Worm (Caenorhabditis elegans) whole organism, L4 larva: Measurements from ENCODE around the gene luc-7L.
A peak's percentile ranks its signal among the peaks of the same experiment; 100 is the strongest.

Experiments
- Y105C5A.15 ChIP-seq: fragments of 200-800 bp; sonication (Bioruptor generic); IDR thresholded peaks from 2 replicates; pipeline ENCODE4 v1.3.6; 2022; ENCODE audit warnings: missing genetic modification characterization, missing compliant biosample characterization
- ZK546.5 ChIP-seq, 2 experiments: sonication (generic microtip); optimal IDR thresholded peaks; 2 replicates each; lab custom pipeline; 2017; ENCODE audit warnings: missing biosample characterization in 2 of 2, missing genetic modification characterization in 2 of 2
- ces-1 ChIP-seq: fragments of 150-350 bp; sonication (generic microtip); optimal IDR thresholded peaks from 4 replicates; lab custom pipeline; 2014; ENCODE audit warnings: missing biosample characterization, missing genetic modification reagents, missing genetic modification characterization
- hlh-30 ChIP-seq: sonication (generic microtip); optimal IDR thresholded peaks from 2 replicates; lab custom pipeline; 2017; ENCODE audit warnings: antibody characterized with exemption, mild to moderate bottlenecking, missing genetic modification characterization, missing compliant biosample characterization; ENCODE audit not compliant: insufficient read depth
- lin-15B ChIP-seq: fragments of 150-350 bp; sonication (generic microtip); optimal IDR thresholded peaks from 3 replicates; lab custom pipeline; 2014; ENCODE audit warnings: missing biosample characterization, missing genetic modification characterization
- lir-3 ChIP-seq: sonication (generic microtip); optimal IDR thresholded peaks from 2 replicates; lab custom pipeline; 2016; ENCODE audit warnings: mild to moderate bottlenecking, missing genetic modification characterization, missing compliant biosample characterization
- mdl-1 ChIP-seq, 2 experiments: fragments of 150-350 bp in 1 of 2; sonication (generic microtip) in 1 of 2; optimal IDR thresholded peaks; 2 replicates each; lab custom pipeline; 2014 to 2017; ENCODE audit warnings: missing biosample characterization in 2 of 2, missing genetic modification characterization in 2 of 2
- nhr-237 ChIP-seq: sonication (generic microtip); optimal IDR thresholded peaks from 2 replicates; lab custom pipeline; 2017; ENCODE audit warnings: missing biosample characterization, missing genetic modification characterization
- nhr-77 ChIP-seq: fragments of 150-350 bp; optimal IDR thresholded peaks from 2 replicates; lab custom pipeline; 2014; ENCODE audit warnings: missing biosample characterization, missing genetic modification characterization
- unc-39 ChIP-seq: sonication (generic microtip); optimal IDR thresholded peaks from 2 replicates; lab custom pipeline; 2017; ENCODE audit warnings: missing biosample characterization, missing genetic modification characterization
- unc-62 ChIP-seq, 3 experiments: fragments of 150-350 bp in 1 of 3; sonication (generic microtip); optimal IDR thresholded peaks in 2 of 3; peaks in 1 of 3; 1 replicate in 1 of 3; 2 replicates in 2 of 3; lab custom pipeline; 2014 to 2017; ENCODE audit warnings: missing biosample characterization in 3 of 3, missing genetic modification characterization in 3 of 3, missing genetic modification reagents in 3 of 3, missing genotype in 1 of 3
- zip-2 ChIP-seq: fragments of 150-350 bp; optimal IDR thresholded peaks from 2 replicates; lab custom pipeline; 2014; ENCODE audit warnings: missing biosample characterization, missing genetic modification characterization
- ztf-11 ChIP-seq: fragments of 150-350 bp; optimal IDR thresholded peaks from 2 replicates; lab custom pipeline; 2014; ENCODE audit warnings: missing biosample characterization, missing genetic modification characterization

- TF ChIP-seq nhr-77 (tag; lab: Kevin White, UChicago) (no peak), lir-3 (tag; lab: Kevin White, UChicago) (no peak), ztf-11 (tag; lab: Kevin White, UChicago) (no peak), lin-15B (tag; lab: Kevin White, UChicago) (no peak), unc-39 (tag; lab: Kevin White, UChicago) (no peak), hlh-30 (tag; lab: Kevin White, UChicago) (no peak), nhr-237 (tag; lab: Kevin White, UChicago) (no peak), ZK546.5 (tag; optimal IDR thresholded peaks at IDR 0.05; lab: Kevin White, UChicago) (no peak), zip-2 (tag; lab: Kevin White, UChicago) (no peak), unc-62 (GFP tag; optimal IDR thresholded peaks at IDR 0.05 in 1 of 2; lab: Kevin White, UChicago) (peak in 1 of 2 experiments; percentile 54), unc-62 (tag; optimal IDR thresholded peaks at IDR 0.05; lab: Kevin White, UChicago) (no peak), Y105C5A.15 (GFP tag; lab: Robert Waterston, UW) (no peak), mdl-1 (tag; optimal IDR thresholded peaks at IDR 0.05; lab: Kevin White, UChicago) (no peak), ces-1 (no peak)
These were observed 24.8 kb downstream of the luc-7L start for ce11 chrII:7682488-7682887.
